Fruit fly (Drosophila melanogaster) whole organism: ENCODE results near the gene CG14974.

Experiments
- CG8478 ChIP-seq: fragments of >200 bp; optimal IDR thresholded peaks from 2 replicates; lab custom pipeline; 2018; ENCODE audit warnings: inconsistent platforms
- EcR ChIP-seq, 2 experiments: fragments of >200 bp; optimal IDR thresholded peaks; 2 replicates each; lab custom pipeline; 2017; ENCODE audit warnings: missing biosample characterization in 2 of 2, missing genetic modification characterization in 2 of 2, missing genetic modification reagents in 2 of 2
- usp ChIP-seq: fragments of >200 bp; optimal IDR thresholded peaks from 2 replicates; lab custom pipeline; 2017; ENCODE audit warnings: missing biosample characterization, missing genetic modification characterization, mixed read lengths

- TF ChIP-seq usp (GFP tag; lab: Kevin White, UChicago), result no peak
- no peak for TF ChIP-seq EcR (GFP tag; optimal IDR thresholded peaks at IDR 0.05; lab: Kevin White, UChicago)
- no peak for TF ChIP-seq CG8478 (lab: Kevin White, UChicago)
Measured at dm6 chr3L:3640916-3641315, 20.1 kb upstream of the CG14974 start.
